Fruit fly (Drosophila melanogaster): ENCODE data around the gene Prosalpha4T1.

dm6 chr3R:20756429-20756828 is 7.6 kb upstream of the Prosalpha4T1 start, which contains the start of gene Syp:
- no peak for TF ChIP-seq Hr96 (GFP tag; optimal IDR thresholded peaks at IDR 0.05)
- TF ChIP-seq CG11617 (GFP tag; optimal IDR thresholded peaks at IDR 0.05), result no peak
- no peak for TF ChIP-seq kay (GFP tag; ENCODE audit: borderline replicate concordance)
- TF ChIP-seq Clk (GFP tag; optimal IDR thresholded peaks at IDR 0.05), result no peak
- no peak for TF ChIP-seq cic (GFP tag; optimal IDR thresholded peaks at IDR 0.05)
- TF ChIP-seq CG1620 (GFP tag; optimal IDR thresholded peaks at IDR 0.05), result no peak
- TF ChIP-seq CG33017 (tag; optimal IDR thresholded peaks at IDR 0.05), result no peak
- TF ChIP-seq ovo (GFP tag; optimal IDR thresholded peaks at IDR 0.05), result no peak
- TF ChIP-seq pad (GFP tag; optimal IDR thresholded peaks at IDR 0.05), result no peak
- TF ChIP-seq cnc (optimal IDR thresholded peaks at IDR 0.05), result no peak
- TF ChIP-seq toe (GFP tag; optimal IDR thresholded peaks at IDR 0.05), result no peak
- TF ChIP-seq Crg-1 (GFP tag; optimal IDR thresholded peaks at IDR 0.05), result no peak
